Worm (Caenorhabditis elegans) whole organism, young adult: ENCODE measurements around the gene unc-112.

Experiments
- cebp-2 ChIP-seq: fragments of 200-800 bp; sonication (Bioruptor generic); IDR thresholded peaks from 2 replicates; pipeline ENCODE4 v1.3.6; 2022; ENCODE audit warnings: missing genetic modification characterization, missing compliant biosample characterization
- efl-1 ChIP-seq: fragments of 150-350 bp; optimal IDR thresholded peaks from 2 replicates; lab custom pipeline; 2014; ENCODE audit warnings: missing biosample characterization, missing genetic modification reagents, missing genetic modification characterization
- egrh-3 ChIP-seq: fragments of 200-800 bp; sonication (Bioruptor generic); IDR thresholded peaks from 2 replicates; pipeline ENCODE4 v1.3.6; 2022; ENCODE audit warnings: missing genetic modification reagents, missing genetic modification characterization, missing compliant biosample characterization
- pha-4 ChIP-seq: fragments of 150-350 bp; sonication (generic microtip); optimal IDR thresholded peaks from 2 replicates; lab custom pipeline; 2014; ENCODE audit warnings: missing biosample characterization, missing genetic modification reagents, missing genetic modification characterization
- sea-2 ChIP-seq: fragments of 200-800 bp; sonication (Bioruptor generic); IDR thresholded peaks from 2 replicates; pipeline ENCODE4 v1.3.6; 2022; ENCODE audit warnings: missing genetic modification characterization, missing compliant biosample characterization

- TF ChIP-seq pha-4 (tag; lab: Kevin White, UChicago) (no peak), egrh-3 (no peak), sea-2 (GFP tag; lab: Robert Waterston, UW) (no peak), efl-1 (GFP tag; lab: Kevin White, UChicago) (no peak), cebp-2 (GFP tag; lab: Robert Waterston, UW) (no peak)
These were observed 2.2 kb upstream of the unc-112 start, which contains the start of gene set-5 for ce11 chrV:14698666-14699065.
